Worm (Caenorhabditis elegans) whole organism, L1 larva: ENCODE data around the gene cgef-1.
A peak's percentile ranks its signal among the peaks of the same experiment; 100 is the strongest.

ENCODE experiments used
- C16A3.4 ChIP-seq: fragments of 150-350 bp; optimal IDR thresholded peaks from 2 replicates; lab custom pipeline; 2014; ENCODE audit warnings: missing biosample characterization, missing genetic modification characterization
- C34B4.2 ChIP-seq: sonication (generic microtip); optimal IDR thresholded peaks from 2 replicates; lab custom pipeline; 2017; ENCODE audit warnings: mild to moderate bottlenecking, missing genetic modification characterization, missing compliant biosample characterization
- F16B12.6 ChIP-seq: fragments of 150-350 bp; optimal IDR thresholded peaks from 2 replicates; lab custom pipeline; 2014; ENCODE audit warnings: missing biosample characterization, missing genetic modification characterization
- aha-1 ChIP-seq: fragments of 150-350 bp; optimal IDR thresholded peaks from 2 replicates; lab custom pipeline; 2014; ENCODE audit warnings: missing biosample characterization, missing genetic modification characterization
- ceh-63 ChIP-seq: fragments of 200-800 bp; sonication (Bioruptor generic); optimal IDR thresholded peaks from 2 replicates; lab custom pipeline; 2018; ENCODE audit warnings: mild to moderate bottlenecking, missing genetic modification characterization, missing compliant biosample characterization
- ceh-8 ChIP-seq: fragments of 200-800 bp; sonication (Bioruptor generic); optimal IDR thresholded peaks from 2 replicates; lab custom pipeline; 2018; ENCODE audit warnings: mild to moderate bottlenecking, missing genetic modification characterization, moderate library complexity, missing compliant biosample characterization
- ces-1 ChIP-seq: fragments of 150-350 bp; optimal IDR thresholded peaks from 2 replicates; lab custom pipeline; 2014; ENCODE audit warnings: missing biosample characterization, missing genetic modification reagents, missing genetic modification characterization
- dsc-1 ChIP-seq: sonication (generic microtip); optimal IDR thresholded peaks from 2 replicates; lab custom pipeline; 2016; ENCODE audit warnings: mild to moderate bottlenecking, missing genetic modification characterization, missing compliant biosample characterization
- efl-1 ChIP-seq, 4 experiments: fragments of 150-350 bp; optimal IDR thresholded peaks in 3 of 4; peaks in 1 of 4; 1 replicate in 1 of 4; 2 replicates in 3 of 4; lab custom pipeline; 2014; ENCODE audit warnings: missing biosample characterization in 2 of 4, missing genetic modification characterization in 2 of 4, missing genetic modification reagents in 2 of 4
- elt-2 ChIP-seq: sonication (generic microtip); optimal IDR thresholded peaks from 2 replicates; lab custom pipeline; 2016; ENCODE audit warnings: missing genetic modification characterization, mild to moderate bottlenecking, inconsistent platforms, missing compliant biosample characterization, missing genetic modification reagents
- elt-3 ChIP-seq, 6 experiments: fragments of 150-350 bp in 1 of 6; sonication (generic microtip); optimal IDR thresholded peaks; 2 replicates each; lab custom pipeline; 2017 to 2018; ENCODE audit warnings: missing biosample characterization in 6 of 6, missing genetic modification characterization in 6 of 6, inconsistent platforms in 1 of 6
- fkh-10 ChIP-seq: sonication (generic microtip); optimal IDR thresholded peaks from 2 replicates; lab custom pipeline; 2017; ENCODE audit warnings: missing biosample characterization, missing genetic modification reagents, missing genetic modification characterization
- fkh-4 ChIP-seq: sonication (generic microtip); optimal IDR thresholded peaks from 2 replicates; lab custom pipeline; 2016; ENCODE audit warnings: missing compliant biosample characterization, missing genetic modification characterization, borderline replicate concordance
- hlh-17 ChIP-seq: fragments of 200-800 bp; sonication (Bioruptor generic); optimal IDR thresholded peaks from 2 replicates; lab custom pipeline; 2018; ENCODE audit warnings: missing genetic modification characterization, mild to moderate bottlenecking, missing compliant biosample characterization, moderate library complexity, borderline replicate concordance
- hlh-4 ChIP-seq: sonication (generic microtip); optimal IDR thresholded peaks from 2 replicates; lab custom pipeline; 2016; ENCODE audit warnings: mild to moderate bottlenecking, missing genetic modification characterization, missing compliant biosample characterization
- hpl-2 ChIP-seq: fragments of 150-350 bp; optimal IDR thresholded peaks from 2 replicates; lab custom pipeline; 2014; ENCODE audit warnings: missing biosample characterization, missing genetic modification reagents, missing genetic modification characterization
- lin-14 ChIP-seq: fragments of 200-800 bp; sonication (Bioruptor generic); optimal IDR thresholded peaks from 2 replicates; lab custom pipeline; 2018; ENCODE audit warnings: mild to moderate bottlenecking, missing genetic modification characterization, moderate library complexity, missing compliant biosample characterization
- lin-35 ChIP-seq, 2 experiments: fragments of 150-350 bp; optimal IDR thresholded peaks; 2 replicates each; lab custom pipeline; 2014; ENCODE audit warnings: missing biosample characterization in 2 of 2, missing genetic modification characterization in 2 of 2, missing genetic modification reagents in 2 of 2
- mab-9 ChIP-seq: fragments of 200-800 bp; sonication (Bioruptor generic); IDR thresholded peaks from 2 replicates; pipeline ENCODE4 v1.3.6; 2022; ENCODE audit warnings: missing genetic modification reagents, missing genetic modification characterization, missing compliant biosample characterization
- mef-2 ChIP-seq: fragments of 150-350 bp; optimal IDR thresholded peaks from 2 replicates; lab custom pipeline; 2014; ENCODE audit warnings: missing biosample characterization, missing genetic modification characterization
- nhr-12 ChIP-seq: sonication (generic microtip); optimal IDR thresholded peaks from 2 replicates; lab custom pipeline; 2017; ENCODE audit warnings: missing biosample characterization, missing genetic modification characterization
- nhr-47 ChIP-seq: sonication (generic microtip); optimal IDR thresholded peaks from 2 replicates; lab custom pipeline; 2016; ENCODE audit warnings: mild to moderate bottlenecking, missing genetic modification characterization, moderate library complexity, missing compliant biosample characterization
- nhr-71 ChIP-seq: sonication (generic microtip); optimal IDR thresholded peaks from 2 replicates; lab custom pipeline; 2016; ENCODE audit warnings: mild to moderate bottlenecking, missing genetic modification characterization, moderate library complexity, missing compliant biosample characterization
- snpc-4 ChIP-seq: fragments of 150-350 bp; optimal IDR thresholded peaks from 2 replicates; lab custom pipeline; 2014; ENCODE audit warnings: missing biosample characterization, missing genetic modification characterization
- sup-37 ChIP-seq: fragments of 200-800 bp; sonication (Bioruptor generic); optimal IDR thresholded peaks from 2 replicates; lab custom pipeline; 2018; ENCODE audit warnings: mild to moderate bottlenecking, missing genetic modification characterization, missing compliant biosample characterization
- unc-130 ChIP-seq: fragments of 150-350 bp; optimal IDR thresholded peaks from 2 replicates; lab custom pipeline; 2017; ENCODE audit warnings: missing biosample characterization, missing genetic modification characterization, inconsistent platforms
- unc-30 ChIP-seq: sonication (generic microtip); optimal IDR thresholded peaks from 2 replicates; lab custom pipeline; 2017; ENCODE audit warnings: missing biosample characterization, missing genetic modification characterization
- vab-15 ChIP-seq: sonication (generic microtip); optimal IDR thresholded peaks from 2 replicates; lab custom pipeline; 2017; ENCODE audit warnings: missing genotype, mild to moderate bottlenecking, missing genetic modification characterization, missing compliant biosample characterization
- zip-4 ChIP-seq: fragments of 200-800 bp; sonication (Bioruptor generic); optimal IDR thresholded peaks from 2 replicates; lab custom pipeline; 2018; ENCODE audit warnings: mild to moderate bottlenecking, missing genetic modification characterization, moderate library complexity, missing compliant biosample characterization

Gene cgef-1

DNA sequence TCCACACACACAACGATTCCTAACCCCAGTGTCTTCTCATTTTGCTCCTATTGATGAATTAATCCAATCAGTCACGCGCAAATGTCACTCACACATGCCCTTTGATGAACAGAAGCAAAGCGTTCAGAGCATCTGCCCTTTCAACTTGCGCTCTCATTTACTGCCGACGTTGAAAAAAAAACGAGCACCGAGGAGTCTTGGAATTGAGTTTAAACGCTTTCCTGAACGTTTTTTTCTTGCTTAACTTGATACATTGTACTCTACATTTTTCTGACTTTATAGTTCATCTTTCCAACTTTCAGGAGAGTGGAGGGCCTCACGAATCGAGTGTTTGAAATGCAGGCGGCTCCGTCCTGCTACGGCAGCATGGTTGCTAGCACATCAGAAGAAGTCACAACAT is at the start of gene cgef-1:
cgef-1 (plus strand) TSS at position 301 of the 400 bp plus-strand sequence.
- TF ChIP-seq mab-9: no peak
- no peak for TF ChIP-seq nhr-47 (tag; lab: Kevin White, UChicago)
- no peak for TF ChIP-seq zip-4 (GFP tag; lab: Kevin White, UChicago)
- TF ChIP-seq lin-14 (GFP tag; lab: Kevin White, UChicago): no peak
- no peak for TF ChIP-seq snpc-4 (tag; lab: Kevin White, UChicago)
- no peak for TF ChIP-seq elt-3 (tag; optimal IDR thresholded peaks at IDR 0.05; lab: Kevin White, UChicago)
- no peak for TF ChIP-seq elt-2 (tag; lab: Kevin White, UChicago)
- TF ChIP-seq ceh-63: no peak
- no peak for TF ChIP-seq hlh-4
- TF ChIP-seq nhr-12: no peak
- TF ChIP-seq lin-35 (GFP tag; optimal IDR thresholded peaks at IDR 0.05; lab: Kevin White, UChicago): no peak
- TF ChIP-seq hpl-2: no peak
- no peak for TF ChIP-seq F16B12.6
- no peak for TF ChIP-seq C34B4.2 (tag; lab: Kevin White, UChicago)
- no peak for TF ChIP-seq unc-30
- no peak for TF ChIP-seq aha-1
- TF ChIP-seq fkh-4 (tag; lab: Kevin White, UChicago): no peak
- TF ChIP-seq sup-37: no peak

DNA sequence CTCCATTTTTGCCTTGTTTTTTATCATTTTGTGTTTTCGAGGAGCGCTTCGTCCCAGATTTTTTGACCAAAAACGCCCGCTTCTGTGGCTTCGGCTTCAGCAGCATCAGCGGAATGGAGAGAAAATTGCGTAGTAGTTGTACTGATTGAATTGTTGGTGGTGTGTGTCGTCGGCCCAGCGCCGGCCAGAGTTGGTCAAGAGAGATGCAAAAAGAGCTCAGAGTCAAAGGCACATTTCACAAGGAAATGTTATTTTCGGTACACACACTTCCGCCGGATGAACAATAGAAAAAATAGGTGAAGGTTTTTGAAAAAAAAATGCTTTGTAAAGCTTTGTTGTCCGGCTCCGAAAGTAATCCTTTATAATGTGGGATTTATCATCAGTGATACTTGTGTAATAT is 44.2 kb upstream of the cgef-1 start:
- TF ChIP-seq mef-2 (tag; lab: Kevin White, UChicago) (no peak), fkh-10 (GFP tag; lab: Kevin White, UChicago) (peak; percentile 86), lin-14 (GFP tag; lab: Kevin White, UChicago) (peak; percentile 57)

DNA sequence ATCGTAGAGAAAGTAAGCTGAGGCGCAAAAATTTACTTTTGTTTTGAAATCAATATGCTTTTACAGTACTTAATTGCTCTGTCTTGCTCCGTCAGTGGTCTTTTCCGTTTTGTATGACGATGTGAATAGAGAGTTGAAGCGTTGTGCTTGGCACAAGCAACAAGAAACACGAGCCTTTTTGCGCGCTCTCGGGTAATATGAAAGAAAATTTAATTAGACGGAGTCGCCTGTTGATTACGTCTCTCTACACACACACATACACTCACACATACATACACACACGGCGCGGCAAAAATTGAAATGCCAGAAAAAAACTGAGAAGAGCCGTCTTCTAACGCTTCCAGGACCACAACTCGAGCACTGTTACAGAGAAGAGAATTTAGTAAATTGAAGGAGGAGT is 42.0 kb upstream of the cgef-1 start:
- TF ChIP-seq nhr-71 (tag; lab: Kevin White, UChicago) (peak; percentile 21), ces-1 (GFP tag; lab: Kevin White, UChicago) (peak; percentile 66), ceh-8 (GFP tag; lab: Kevin White, UChicago) (peak; percentile 11), C16A3.4 (tag; lab: Kevin White, UChicago) (no peak), fkh-10 (GFP tag; lab: Kevin White, UChicago) (peak; percentile 63), lin-14 (GFP tag; lab: Kevin White, UChicago) (peak; percentile 68)

DNA sequence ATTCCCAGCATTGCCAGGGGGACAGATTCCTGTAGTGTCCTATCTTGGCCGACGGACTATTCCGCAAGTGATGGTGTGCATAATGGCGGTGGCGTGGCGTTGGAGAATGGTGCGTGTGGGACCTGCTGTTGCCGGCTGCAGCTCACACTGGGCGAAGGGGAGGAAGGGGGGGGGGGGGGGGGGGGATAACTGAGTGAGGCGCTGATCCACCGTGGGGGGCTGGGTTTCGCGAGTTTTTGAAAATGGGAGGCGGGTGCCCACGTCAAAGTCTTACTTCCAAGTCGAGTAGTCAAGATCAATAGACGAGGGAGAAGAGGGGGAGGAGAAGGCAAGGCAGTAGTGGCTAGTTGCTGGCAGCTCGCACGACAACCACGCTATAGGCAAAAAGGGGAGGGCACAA is 40.4 kb upstream of the cgef-1 start:
- TF ChIP-seq hlh-17 (GFP tag; lab: Kevin White, UChicago) (no peak), lin-14 (GFP tag; lab: Kevin White, UChicago) (peak; percentile 49), C34B4.2 (tag; lab: Kevin White, UChicago) (no peak), vab-15 (tag; lab: Kevin White, UChicago) (peak; percentile 6), ceh-8 (GFP tag; lab: Kevin White, UChicago) (peak; percentile 90), unc-130 (no peak), dsc-1 (tag; lab: Kevin White, UChicago) (peak; percentile 22)
- TF ChIP-seq, all 84 proteins: peak for 4

DNA sequence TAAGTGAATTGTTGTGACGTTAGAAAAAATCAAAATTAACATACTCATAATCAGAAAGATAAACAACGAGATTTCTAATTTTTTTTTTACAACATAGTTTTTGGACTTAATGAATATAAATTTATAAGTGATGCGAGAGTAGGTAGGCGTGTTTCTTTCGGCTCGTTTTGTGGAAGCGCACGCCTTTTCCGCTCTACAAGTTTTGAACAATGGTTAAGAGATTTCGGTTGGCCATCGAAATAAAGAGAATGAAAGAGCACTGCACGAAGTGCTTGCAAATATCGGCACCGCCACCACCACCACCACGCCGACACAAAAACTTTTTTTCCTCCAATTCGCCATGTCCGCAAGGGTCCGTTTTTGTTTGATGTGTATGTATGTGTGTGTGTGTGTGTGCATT is 22.9 kb upstream of the cgef-1 start:
- TF ChIP-seq vab-15 (tag; lab: Kevin White, UChicago) (no peak), nhr-71 (tag; lab: Kevin White, UChicago) (no peak), efl-1 (optimal IDR thresholded peaks at IDR 0.05; lab: Kevin White, UChicago) (no peak), efl-1 (GFP tag; optimal IDR thresholded peaks at IDR 0.05 in 1 of 2; lab: Kevin White, UChicago) (peak in 1 of 2 experiments; percentile 56)

DNA sequence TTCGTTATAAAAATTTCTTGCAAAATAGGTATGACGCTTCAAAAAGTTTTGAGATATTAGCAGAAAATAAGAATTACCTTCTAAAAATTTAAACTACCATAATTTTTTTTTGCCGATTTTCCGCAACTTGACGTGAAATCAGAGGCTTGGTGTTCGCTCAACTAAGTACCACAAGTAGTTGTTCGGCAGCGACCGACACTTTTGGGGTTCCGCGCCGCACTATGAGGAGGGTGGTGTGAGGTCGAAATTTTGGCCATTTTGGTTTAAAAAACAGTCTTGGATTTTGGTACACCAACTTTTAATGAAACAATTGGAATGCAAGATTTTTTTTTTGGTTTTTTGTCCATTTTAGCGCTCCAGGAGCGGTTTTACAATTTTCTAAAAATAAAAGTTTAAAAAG is 19.0 kb upstream of the cgef-1 start:
- TF ChIP-seq snpc-4 (tag; lab: Kevin White, UChicago) (peak; percentile 27), hpl-2 (no peak)
